Fruit fly (Drosophila melanogaster): Measurements from ENCODE around the gene CG12204.

dm6 chrX:19494285-19494684 is at the start of gene CG12204:
- no peak for TF ChIP-seq CG17806 (tag; optimal IDR thresholded peaks at IDR 0.05)
- TF ChIP-seq D1 (tag; optimal IDR thresholded peaks at IDR 0.05) = no peak
- no peak for TF ChIP-seq CG32121 (GFP tag; IDR thresholded peaks at IDR 0.05)
- no peak for TF ChIP-seq CG14655 (GFP tag; optimal IDR thresholded peaks at IDR 0.05)
- no peak for TF ChIP-seq CG8301 (tag; optimal IDR thresholded peaks at IDR 0.05)
- TF ChIP-seq CG4496 (GFP tag; IDR thresholded peaks at IDR 0.05) = 0 out of 3 replicates have a peak, but pooled peaks have one; percentile 14
- TF ChIP-seq EcR (GFP tag; optimal IDR thresholded peaks at IDR 0.05) = no peak
- no peak for TF ChIP-seq CG10348 (GFP tag; IDR thresholded peaks at IDR 0.05)
